Fruit fly (Drosophila melanogaster): ENCODE data around the gene CG43290.

CG43290 gene

DNA sequence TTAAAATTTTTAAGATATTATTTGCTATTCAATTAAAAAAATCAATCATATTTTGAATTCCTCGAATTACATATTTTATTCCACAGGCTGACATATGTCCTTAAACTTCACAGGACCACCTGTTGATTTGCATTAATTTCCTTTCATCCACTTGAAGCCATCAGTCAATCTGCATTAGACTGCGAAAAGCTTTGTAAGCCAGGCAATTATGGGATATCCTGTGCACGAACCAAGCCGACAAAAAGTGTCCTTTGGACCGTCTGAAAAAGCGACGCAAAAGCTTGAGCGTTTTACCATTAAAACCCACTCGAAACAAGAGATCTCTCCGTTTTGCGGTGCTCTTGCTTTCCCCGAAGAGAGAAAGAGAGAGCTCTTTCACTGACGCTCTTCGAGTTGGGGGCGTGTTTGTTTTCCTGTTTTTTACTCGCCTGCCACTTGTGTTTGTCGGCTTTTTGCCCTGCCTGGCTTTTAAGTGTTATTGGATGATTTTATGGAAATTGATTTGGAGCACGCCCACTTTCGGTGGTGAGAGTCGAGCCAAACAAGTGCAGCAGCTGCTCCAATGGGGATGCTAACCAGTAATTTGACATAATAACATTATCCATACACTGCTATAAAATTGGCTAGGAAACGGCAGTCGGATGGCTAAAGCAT is 42.7 kb downstream of the CG43290 start:
- no peak for TF ChIP-seq Ets98B (GFP tag; IDR thresholded peaks at IDR 0.05)
- TF ChIP-seq CG8159 (tag; optimal IDR thresholded peaks at IDR 0.05) = no peak
- TF ChIP-seq CG12605 (GFP tag; IDR thresholded peaks at IDR 0.05) = peak; percentile 52; the same call in 1 of the 2 replicates
- 0 out of 3 replicates have a peak, but pooled peaks have one; percentile 45 for TF ChIP-seq CG4496 (GFP tag; IDR thresholded peaks at IDR 0.05)
- no peak for TF ChIP-seq EcR (GFP tag; optimal IDR thresholded peaks at IDR 0.05)

DNA sequence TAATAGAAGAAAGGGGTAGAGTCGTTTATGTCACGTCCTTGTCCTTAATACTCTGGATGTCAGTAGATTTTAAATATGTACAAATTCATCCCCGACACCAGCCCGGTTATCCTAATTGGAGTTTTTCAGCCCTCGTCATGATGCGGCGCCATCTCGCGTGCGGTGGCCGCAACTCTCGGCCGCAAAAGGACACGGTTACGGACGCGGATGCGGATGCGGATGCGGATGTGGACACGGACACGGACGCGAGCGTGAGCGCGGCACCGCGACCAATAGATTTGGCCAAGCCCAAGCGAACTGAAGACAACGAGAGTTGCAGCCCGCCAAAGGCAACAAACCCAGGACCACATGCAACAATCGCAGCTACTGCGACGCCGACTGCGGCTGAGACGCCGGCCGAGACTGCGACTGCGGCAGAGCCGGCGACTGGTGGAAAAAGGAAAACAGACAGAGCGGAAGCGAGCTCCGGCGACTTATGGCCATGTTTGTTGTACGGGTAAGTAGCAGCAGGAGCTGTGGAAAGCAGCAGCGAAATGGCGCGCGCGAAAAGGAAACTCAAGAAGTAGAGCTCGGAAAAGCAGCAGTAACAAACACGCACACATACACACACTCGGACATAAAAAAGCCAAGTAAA is 44.8 kb downstream of the CG43290 start, which contains the start of gene CG42544:
CG42544 (plus strand) TSS at position 138 of the 634 bp plus-strand sequence.
- TF ChIP-seq CG12605 (GFP tag; IDR thresholded peaks at IDR 0.05) = no peak
- no peak for TF ChIP-seq rn (GFP tag; IDR thresholded peaks at IDR 0.05)
- TF ChIP-seq CG34367 (tag; optimal IDR thresholded peaks at IDR 0.05) = no peak
- no peak for TF ChIP-seq CG10348 (GFP tag; IDR thresholded peaks at IDR 0.05)
- TF ChIP-seq Pif1B (GFP tag; optimal IDR thresholded peaks at IDR 0.05) = no peak
- no peak for TF ChIP-seq Pif1A (GFP tag; optimal IDR thresholded peaks at IDR 0.05)
- no peak for TF ChIP-seq EcR (GFP tag; optimal IDR thresholded peaks at IDR 0.05)
- TF ChIP-seq CG13204 (GFP tag; optimal IDR thresholded peaks at IDR 0.05) = no peak
- TF ChIP-seq CG15710 (tag; optimal IDR thresholded peaks at IDR 0.05) = no peak
- no peak for TF ChIP-seq gl (tag; optimal IDR thresholded peaks at IDR 0.05)
- no peak for TF ChIP-seq CG17806 (tag; optimal IDR thresholded peaks at IDR 0.05)

Measured in whole organism, pupa.